Worm (Caenorhabditis elegans) whole organism, L1 larva: Measurements from ENCODE around the gene F32A5.4.
A peak's percentile ranks its signal among the peaks of the same experiment; 100 is the strongest.

Experiments
- Y116A8C.19 ChIP-seq: sonication (generic microtip); optimal IDR thresholded peaks from 2 replicates; lab custom pipeline; 2016; ENCODE audit warnings: missing compliant biosample characterization, missing genetic modification characterization, borderline replicate concordance
- aha-1 ChIP-seq: fragments of 150-350 bp; optimal IDR thresholded peaks from 2 replicates; lab custom pipeline; 2014; ENCODE audit warnings: missing biosample characterization, missing genetic modification characterization
- alr-1 ChIP-seq: fragments of 200-800 bp; sonication (Bioruptor generic); optimal IDR thresholded peaks from 2 replicates; lab custom pipeline; 2018; ENCODE audit warnings: borderline replicate concordance, mild to moderate bottlenecking, missing genetic modification characterization, missing compliant biosample characterization
- ceh-63 ChIP-seq: fragments of 200-800 bp; sonication (Bioruptor generic); optimal IDR thresholded peaks from 2 replicates; lab custom pipeline; 2018; ENCODE audit warnings: mild to moderate bottlenecking, missing genetic modification characterization, missing compliant biosample characterization
- ceh-82 ChIP-seq, 3 experiments: fragments of 150-350 bp in 1 of 3; sonication (generic microtip) in 2 of 3; optimal IDR thresholded peaks; 2 replicates each; lab custom pipeline; 2014 to 2017; ENCODE audit warnings: missing biosample characterization in 3 of 3, missing genetic modification characterization in 3 of 3
- ceh-90 ChIP-seq: sonication (generic microtip); optimal IDR thresholded peaks from 2 replicates; lab custom pipeline; 2016; ENCODE audit warnings: missing genetic modification characterization, missing compliant biosample characterization
- ces-1 ChIP-seq: fragments of 150-350 bp; optimal IDR thresholded peaks from 2 replicates; lab custom pipeline; 2014; ENCODE audit warnings: missing biosample characterization, missing genetic modification reagents, missing genetic modification characterization
- dpl-1 ChIP-seq, 3 experiments: fragments of 150-350 bp in 2 of 3; sonication (generic microtip) in 1 of 3; optimal IDR thresholded peaks; 2 replicates each; lab custom pipeline; 2014 to 2017; ENCODE audit warnings: missing biosample characterization in 3 of 3, missing genetic modification characterization in 3 of 3, missing genetic modification reagents in 3 of 3
- dsc-1 ChIP-seq: sonication (generic microtip); optimal IDR thresholded peaks from 2 replicates; lab custom pipeline; 2016; ENCODE audit warnings: mild to moderate bottlenecking, missing genetic modification characterization, missing compliant biosample characterization
- efl-1 ChIP-seq, 4 experiments: fragments of 150-350 bp; optimal IDR thresholded peaks in 3 of 4; peaks in 1 of 4; 1 replicate in 1 of 4; 2 replicates in 3 of 4; lab custom pipeline; 2014; ENCODE audit warnings: missing biosample characterization in 2 of 4, missing genetic modification characterization in 2 of 4, missing genetic modification reagents in 2 of 4
- efl-3 ChIP-seq: fragments of 200-800 bp; sonication (Bioruptor generic); optimal IDR thresholded peaks from 2 replicates; lab custom pipeline; 2018; ENCODE audit warnings: mild to moderate bottlenecking, missing genetic modification characterization, missing compliant biosample characterization
- egl-27 ChIP-seq, 2 experiments: fragments of 150-350 bp in 1 of 2; sonication (generic microtip); optimal IDR thresholded peaks; 3 replicates each; lab custom pipeline; 2017 to 2018; ENCODE audit warnings: missing biosample characterization in 2 of 2, missing genetic modification characterization in 2 of 2, missing genetic modification reagents in 2 of 2
- elt-2 ChIP-seq: sonication (generic microtip); optimal IDR thresholded peaks from 2 replicates; lab custom pipeline; 2016; ENCODE audit warnings: missing genetic modification characterization, mild to moderate bottlenecking, inconsistent platforms, missing compliant biosample characterization, missing genetic modification reagents
- elt-3 ChIP-seq, 6 experiments: fragments of 150-350 bp in 1 of 6; sonication (generic microtip); optimal IDR thresholded peaks; 2 replicates each; lab custom pipeline; 2017 to 2018; ENCODE audit warnings: missing biosample characterization in 6 of 6, missing genetic modification characterization in 6 of 6, inconsistent platforms in 1 of 6
- ets-5 ChIP-seq: fragments of 200-800 bp; sonication (Bioruptor generic); IDR thresholded peaks from 2 replicates; pipeline ENCODE4 v1.3.6; 2022; ENCODE audit warnings: missing genetic modification characterization, missing compliant biosample characterization
- fkh-10 ChIP-seq: sonication (generic microtip); optimal IDR thresholded peaks from 2 replicates; lab custom pipeline; 2017; ENCODE audit warnings: missing biosample characterization, missing genetic modification reagents, missing genetic modification characterization
- fkh-8 ChIP-seq: sonication (generic microtip); optimal IDR thresholded peaks from 2 replicates; lab custom pipeline; 2016; ENCODE audit warnings: mild to moderate bottlenecking, missing genetic modification characterization, missing compliant biosample characterization
- fos-1 ChIP-seq: fragments of 150-350 bp; optimal IDR thresholded peaks from 2 replicates; lab custom pipeline; 2014; ENCODE audit warnings: missing biosample characterization, missing genetic modification characterization
- grh-1 ChIP-seq: fragments of 200-800 bp; sonication (Bioruptor generic); IDR thresholded peaks from 2 replicates; pipeline ENCODE4 v1.3.6; 2022; ENCODE audit warnings: missing genetic modification reagents, missing genetic modification characterization, missing compliant biosample characterization
- hlh-17 ChIP-seq: fragments of 200-800 bp; sonication (Bioruptor generic); optimal IDR thresholded peaks from 2 replicates; lab custom pipeline; 2018; ENCODE audit warnings: missing genetic modification characterization, mild to moderate bottlenecking, missing compliant biosample characterization, moderate library complexity, borderline replicate concordance
- hpl-2 ChIP-seq: fragments of 150-350 bp; optimal IDR thresholded peaks from 2 replicates; lab custom pipeline; 2014; ENCODE audit warnings: missing biosample characterization, missing genetic modification reagents, missing genetic modification characterization
- irx-1 ChIP-seq: sonication (generic microtip); optimal IDR thresholded peaks from 2 replicates; lab custom pipeline; 2016; ENCODE audit warnings: missing genetic modification characterization, missing compliant biosample characterization
- isw-1 ChIP-seq: fragments of 200-800 bp; sonication (Bioruptor generic); IDR thresholded peaks from 2 replicates; pipeline ENCODE4 v1.3.6; 2022; ENCODE audit warnings: missing genetic modification characterization, missing compliant biosample characterization
- jun-1 ChIP-seq: fragments of 150-350 bp; optimal IDR thresholded peaks from 2 replicates; lab custom pipeline; 2014; ENCODE audit warnings: missing biosample characterization, missing genetic modification reagents, missing genetic modification characterization
- lin-14 ChIP-seq: fragments of 200-800 bp; sonication (Bioruptor generic); optimal IDR thresholded peaks from 2 replicates; lab custom pipeline; 2018; ENCODE audit warnings: mild to moderate bottlenecking, missing genetic modification characterization, moderate library complexity, missing compliant biosample characterization
- lin-35 ChIP-seq, 2 experiments: fragments of 150-350 bp; optimal IDR thresholded peaks; 2 replicates each; lab custom pipeline; 2014; ENCODE audit warnings: missing biosample characterization in 2 of 2, missing genetic modification characterization in 2 of 2, missing genetic modification reagents in 2 of 2
- lin-39 ChIP-seq: fragments of 150-350 bp; optimal IDR thresholded peaks from 2 replicates; lab custom pipeline; 2014; ENCODE audit warnings: missing biosample characterization, missing genetic modification reagents, missing genetic modification characterization
- lir-3 ChIP-seq: sonication (generic microtip); optimal IDR thresholded peaks from 2 replicates; lab custom pipeline; 2016; ENCODE audit warnings: mild to moderate bottlenecking, missing genetic modification characterization, moderate library complexity, missing compliant biosample characterization; ENCODE audit not compliant: poor library complexity
- lsy-2 ChIP-seq, 2 experiments: fragments of 150-350 bp; optimal IDR thresholded peaks; 2 replicates each; lab custom pipeline; 2014; ENCODE audit warnings: missing biosample characterization in 2 of 2, missing genetic modification characterization in 2 of 2
- mab-9 ChIP-seq: fragments of 200-800 bp; sonication (Bioruptor generic); IDR thresholded peaks from 2 replicates; pipeline ENCODE4 v1.3.6; 2022; ENCODE audit warnings: missing genetic modification reagents, missing genetic modification characterization, missing compliant biosample characterization
- mef-2 ChIP-seq: fragments of 150-350 bp; optimal IDR thresholded peaks from 2 replicates; lab custom pipeline; 2014; ENCODE audit warnings: missing biosample characterization, missing genetic modification characterization
- nhr-12 ChIP-seq: sonication (generic microtip); optimal IDR thresholded peaks from 2 replicates; lab custom pipeline; 2017; ENCODE audit warnings: missing biosample characterization, missing genetic modification characterization
- nhr-20 ChIP-seq: sonication (generic microtip); optimal IDR thresholded peaks from 2 replicates; lab custom pipeline; 2016; ENCODE audit warnings: mild to moderate bottlenecking, missing genetic modification characterization, missing compliant biosample characterization
- nhr-237 ChIP-seq: fragments of 150-350 bp; optimal IDR thresholded peaks from 2 replicates; lab custom pipeline; 2014; ENCODE audit warnings: missing biosample characterization, missing genetic modification characterization
- nhr-47 ChIP-seq: sonication (generic microtip); optimal IDR thresholded peaks from 2 replicates; lab custom pipeline; 2016; ENCODE audit warnings: mild to moderate bottlenecking, missing genetic modification characterization, moderate library complexity, missing compliant biosample characterization
- nhr-71 ChIP-seq: sonication (generic microtip); optimal IDR thresholded peaks from 2 replicates; lab custom pipeline; 2016; ENCODE audit warnings: mild to moderate bottlenecking, missing genetic modification characterization, moderate library complexity, missing compliant biosample characterization
- nhr-76 ChIP-seq: sonication (generic microtip); optimal IDR thresholded peaks from 2 replicates; lab custom pipeline; 2017; ENCODE audit warnings: missing biosample characterization, missing genetic modification characterization
- nhr-77 ChIP-seq: fragments of 150-350 bp; optimal IDR thresholded peaks from 2 replicates; lab custom pipeline; 2014; ENCODE audit warnings: missing biosample characterization, missing genetic modification characterization
- pax-3 ChIP-seq: fragments of 200-800 bp; sonication (Bioruptor generic); optimal IDR thresholded peaks from 2 replicates; lab custom pipeline; 2018; ENCODE audit warnings: mild to moderate bottlenecking, missing genetic modification characterization, moderate library complexity, missing compliant biosample characterization
- pqm-1 ChIP-seq: sonication (generic microtip); optimal IDR thresholded peaks from 3 replicates; lab custom pipeline; 2017; ENCODE audit warnings: missing biosample characterization, missing genetic modification characterization
- rnt-1 ChIP-seq: sonication (generic microtip); optimal IDR thresholded peaks from 2 replicates; lab custom pipeline; 2016; ENCODE audit warnings: mild to moderate bottlenecking, missing genetic modification characterization, moderate library complexity, missing compliant biosample characterization
- snpc-4 ChIP-seq: fragments of 150-350 bp; optimal IDR thresholded peaks from 2 replicates; lab custom pipeline; 2014; ENCODE audit warnings: missing biosample characterization, missing genetic modification characterization
- snu-23 ChIP-seq: sonication (generic microtip); optimal IDR thresholded peaks from 2 replicates; lab custom pipeline; 2016; ENCODE audit warnings: missing genetic modification characterization, missing compliant biosample characterization
- sox-4 ChIP-seq: sonication (generic microtip); optimal IDR thresholded peaks from 2 replicates; lab custom pipeline; 2016; ENCODE audit warnings: missing genetic modification characterization, missing compliant biosample characterization
- sptf-1 ChIP-seq: fragments of 150-350 bp; optimal IDR thresholded peaks from 2 replicates; lab custom pipeline; 2014; ENCODE audit warnings: missing biosample characterization, missing genetic modification characterization
- swsn-7 ChIP-seq: sonication (generic microtip); optimal IDR thresholded peaks from 2 replicates; lab custom pipeline; 2016; ENCODE audit warnings: missing genetic modification characterization, missing compliant biosample characterization
- tbx-2 ChIP-seq: sonication (generic microtip); optimal IDR thresholded peaks from 2 replicates; lab custom pipeline; 2016; ENCODE audit warnings: missing genetic modification characterization, missing compliant biosample characterization
- unc-130 ChIP-seq: fragments of 150-350 bp; optimal IDR thresholded peaks from 2 replicates; lab custom pipeline; 2017; ENCODE audit warnings: missing biosample characterization, missing genetic modification characterization, inconsistent platforms
- unc-62 ChIP-seq: fragments of 150-350 bp; optimal IDR thresholded peaks from 2 replicates; lab custom pipeline; 2014; ENCODE audit warnings: missing biosample characterization, missing genetic modification reagents, missing genetic modification characterization
- unc-86 ChIP-seq: sonication (generic microtip); optimal IDR thresholded peaks from 2 replicates; lab custom pipeline; 2016; ENCODE audit warnings: missing genetic modification characterization, missing compliant biosample characterization
- xbp-1 ChIP-seq: sonication (generic microtip); optimal IDR thresholded peaks from 2 replicates; lab custom pipeline; 2016; ENCODE audit warnings: missing genetic modification characterization, missing compliant biosample characterization
- zag-1 ChIP-seq: fragments of 150-350 bp; optimal IDR thresholded peaks from 2 replicates; lab custom pipeline; 2014; ENCODE audit warnings: missing biosample characterization, missing genetic modification characterization
- ztf-11 ChIP-seq, 2 experiments: sonication (generic microtip); optimal IDR thresholded peaks; 2 replicates each; lab custom pipeline; 2016 to 2017; ENCODE audit warnings: missing genetic modification characterization in 2 of 2, missing biosample characterization in 1 of 2, missing compliant biosample characterization in 1 of 2

The F32A5.4 gene

ce11 chrII:7251978-7252377 lies 23.0 kb downstream of the F32A5.4 start, which contains the start of the genes prx-13 and ada-2:
Gene prx-13 (minus strand): TSS chrII:7252015.
Gene ada-2 (plus strand): TSS chrII:7252259.
- TF ChIP-seq isw-1 (GFP tag; lab: Robert Waterston, UW) (no peak), swsn-7 (tag; lab: Kevin White, UChicago) (no peak), jun-1 (tag; lab: Kevin White, UChicago) (no peak), rnt-1 (no peak), ceh-90 (tag; lab: Kevin White, UChicago) (no peak), pax-3 (tag; lab: Kevin White, UChicago) (no peak), lin-39 (no peak), unc-86 (tag; lab: Kevin White, UChicago) (no peak), hpl-2 (GFP tag; lab: Kevin White, UChicago) (no peak), tbx-2 (tag; lab: Kevin White, UChicago) (no peak), lir-3 (no peak), nhr-20 (tag; lab: Kevin White, UChicago) (peak; percentile 85), egl-27 (tag; optimal IDR thresholded peaks at IDR 0.05; lab: Kevin White, UChicago) (no peak), nhr-71 (no peak), nhr-76 (tag; lab: Kevin White, UChicago) (no peak), sox-4 (tag; lab: Kevin White, UChicago) (no peak), dsc-1 (no peak), snu-23 (GFP tag; lab: Kevin White, UChicago) (peak; percentile 12), fkh-10 (GFP tag; lab: Kevin White, UChicago) (no peak), ces-1 (GFP tag; lab: Kevin White, UChicago) (no peak), elt-3 (tag; optimal IDR thresholded peaks at IDR 0.05; lab: Kevin White, UChicago) (peak in 1 of 6 experiments; percentile 29), xbp-1 (tag; lab: Kevin White, UChicago) (no peak), grh-1 (no peak), dpl-1 (GFP tag; optimal IDR thresholded peaks at IDR 0.05; lab: Kevin White, UChicago) (no peak), Y116A8C.19 (no peak), irx-1 (tag; lab: Kevin White, UChicago) (no peak), snpc-4 (no peak), ztf-11 (tag; optimal IDR thresholded peaks at IDR 0.05; lab: Kevin White, UChicago) (no peak), fkh-8 (tag; lab: Kevin White, UChicago) (no peak), ceh-63 (GFP tag; lab: Kevin White, UChicago) (no peak), efl-1 (optimal IDR thresholded peaks at IDR 0.05; lab: Kevin White, UChicago) (no peak), efl-1 (GFP tag; optimal IDR thresholded peaks at IDR 0.05 in 1 of 2; lab: Kevin White, UChicago) (peak in 1 of 2 experiments; percentile 78), ets-5 (no peak), lin-35 (GFP tag; optimal IDR thresholded peaks at IDR 0.05; lab: Kevin White, UChicago) (peak in 1 of 2 experiments; percentile 14), efl-3 (GFP tag; lab: Kevin White, UChicago) (no peak), mab-9 (GFP tag; lab: Robert Waterston, UW) (no peak), zag-1 (no peak), nhr-47 (tag; lab: Kevin White, UChicago) (no peak), alr-1 (tag; lab: Kevin White, UChicago) (no peak), elt-2 (tag; lab: Kevin White, UChicago) (peak; percentile 45), lin-14 (GFP tag; lab: Kevin White, UChicago) (no peak), fos-1 (tag; lab: Kevin White, UChicago) (no peak), nhr-12 (tag; lab: Kevin White, UChicago) (no peak), unc-130 (no peak), aha-1 (tag; lab: Kevin White, UChicago) (no peak), hlh-17 (GFP tag; lab: Kevin White, UChicago) (no peak), ceh-82 (tag; optimal IDR thresholded peaks at IDR 0.05; lab: Kevin White, UChicago) (no peak), mef-2 (tag; lab: Kevin White, UChicago) (no peak), nhr-77 (tag; lab: Kevin White, UChicago) (no peak), lsy-2 (tag; optimal IDR thresholded peaks at IDR 0.05; lab: Kevin White, UChicago) (no peak), nhr-237 (tag; lab: Kevin White, UChicago) (no peak), pqm-1 (tag; lab: Kevin White, UChicago) (no peak), sptf-1 (tag; lab: Kevin White, UChicago) (no peak), unc-62 (GFP tag; lab: Kevin White, UChicago) (no peak)
